In the genomic region with DNA sequence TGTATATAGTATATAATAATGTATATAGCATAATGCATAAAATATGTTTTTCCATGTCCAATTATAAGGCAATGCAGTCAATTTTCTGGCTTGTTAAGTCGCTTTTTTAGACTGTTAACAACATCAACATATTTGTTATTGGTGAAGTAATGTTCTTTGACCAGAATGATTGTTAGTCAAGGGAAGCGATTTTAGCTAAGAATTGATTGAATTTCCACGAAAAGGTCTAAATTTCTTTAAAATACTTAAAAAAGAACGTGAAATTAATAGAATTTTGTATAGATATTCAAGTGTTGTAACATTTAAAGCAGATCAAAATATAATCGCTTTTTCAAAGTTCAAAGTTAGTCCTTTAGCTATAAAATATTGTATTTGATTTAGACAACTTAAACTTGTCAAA, we compare ENCODE assay signal across 1 fruit fly cellular context.
TF ChIP-seq lines count a peak whose summit lies in the region.

No protein-coding gene starts in this region.

TF ChIP-seq in whole organism, embryonic, 481 proteins besides CTCF, POLR2A, EP300 and RAD21 (continued from another document):
- TF ChIP-seq mam (GFP tag; optimal IDR thresholded peaks at IDR 0.05; lab: Kevin White, UChicago) = no peak
- TF ChIP-seq CG3407 (GFP tag; optimal IDR thresholded peaks at IDR 0.05; lab: Kevin White, UChicago) = no peak
- TF ChIP-seq ttk (GFP tag; IDR thresholded peaks at IDR 0.05; lab: Robert Waterston, UW) = no peak
- TF ChIP-seq usp (GFP tag; optimal IDR thresholded peaks at IDR 0.05; lab: Kevin White, UChicago) = no peak
- TF ChIP-seq CG18764 (GFP tag; optimal IDR thresholded peaks at IDR 0.05; lab: Kevin White, UChicago) = no peak
- TF ChIP-seq Oli (tag; optimal IDR thresholded peaks at IDR 0.05; lab: Kevin White, UChicago) = peak; percentile 41
- TF ChIP-seq Rfx (GFP tag; IDR thresholded peaks at IDR 0.05; lab: Robert Waterston, UW) = no peak
- TF ChIP-seq vfl (GFP tag; optimal IDR thresholded peaks at IDR 0.05; lab: Kevin White, UChicago) = no peak
- no peak for TF ChIP-seq CG15479 (GFP tag; optimal IDR thresholded peaks at IDR 0.05; lab: Kevin White, UChicago)
- no peak for TF ChIP-seq unpg (GFP tag; optimal IDR thresholded peaks at IDR 0.05; lab: Kevin White, UChicago)
- TF ChIP-seq CrebB (tag; optimal IDR thresholded peaks at IDR 0.05; lab: Kevin White, UChicago) = no peak
- peak; percentile 32 for TF ChIP-seq nmo (GFP tag; optimal IDR thresholded peaks at IDR 0.05; lab: Kevin White, UChicago)
- no peak for TF ChIP-seq crol (GFP tag; IDR thresholded peaks at IDR 0.05; lab: Robert Waterston, UW)
- no peak for TF ChIP-seq zen2 (GFP tag; IDR thresholded peaks at IDR 0.05; lab: Robert Waterston, UW; ENCODE audit: partially characterized antibody)
- TF ChIP-seq toy (GFP tag; IDR thresholded peaks at IDR 0.05; lab: Robert Waterston, UW) = no peak
- no peak for TF ChIP-seq gcm (GFP tag; optimal IDR thresholded peaks at IDR 0.05; lab: Kevin White, UChicago)
- TF ChIP-seq tx (GFP tag; optimal IDR thresholded peaks at IDR 0.05; lab: Kevin White, UChicago) = no peak
- TF ChIP-seq ase (GFP tag; IDR thresholded peaks at IDR 0.05; lab: Robert Waterston, UW) = no peak
- no peak for TF ChIP-seq H2.0 (GFP tag; IDR thresholded peaks at IDR 0.05; lab: Robert Waterston, UW)
- TF ChIP-seq CG34376 (GFP tag; optimal IDR thresholded peaks at IDR 0.05; lab: Kevin White, UChicago) = no peak
- no peak for TF ChIP-seq Sry-δ (GFP tag; optimal IDR thresholded peaks at IDR 0.05; lab: Kevin White, UChicago)
- TF ChIP-seq CG18619 (GFP tag; optimal IDR thresholded peaks at IDR 0.05; lab: Kevin White, UChicago) = no peak
- no peak for TF ChIP-seq so (GFP tag; IDR thresholded peaks at IDR 0.05; lab: Robert Waterston, UW)
- no peak for TF ChIP-seq CG11696 (GFP tag; IDR thresholded peaks at IDR 0.05; lab: Robert Waterston, UW)
- no peak for TF ChIP-seq Nf-YC (tag; optimal IDR thresholded peaks at IDR 0.05; lab: Kevin White, UChicago)
- TF ChIP-seq Aef1 (GFP tag; IDR thresholded peaks at IDR 0.05; lab: Robert Waterston, UW) = no peak
- TF ChIP-seq aop (GFP tag; IDR thresholded peaks at IDR 0.05; lab: Robert Waterston, UW) = no peak
- TF ChIP-seq YL-1 (GFP tag; optimal IDR thresholded peaks at IDR 0.05; lab: Kevin White, UChicago) = no peak
- peak; percentile 35 for TF ChIP-seq phol (tag; optimal IDR thresholded peaks at IDR 0.05; lab: Kevin White, UChicago)
- TF ChIP-seq CG4282 (GFP tag; optimal IDR thresholded peaks at IDR 0.05; lab: Kevin White, UChicago) = no peak
- TF ChIP-seq fd96Cb (tag; optimal IDR thresholded peaks at IDR 0.05; lab: Kevin White, UChicago) = peak; percentile 12
- TF ChIP-seq CG2875 (GFP tag; optimal IDR thresholded peaks at IDR 0.05; lab: Kevin White, UChicago) = no peak
- TF ChIP-seq Ravus (GFP tag; IDR thresholded peaks at IDR 0.05; lab: Robert Waterston, UW) = no peak
- TF ChIP-seq CG2712 (tag; optimal IDR thresholded peaks at IDR 0.05; lab: Kevin White, UChicago) = peak; percentile 2
- no peak for TF ChIP-seq H15 (GFP tag; IDR thresholded peaks at IDR 0.05; lab: Robert Waterston, UW)
- TF ChIP-seq CG8359 (GFP tag; optimal IDR thresholded peaks at IDR 0.05; lab: Kevin White, UChicago; ENCODE audit: borderline replicate concordance) = no peak
- TF ChIP-seq CG12236 (GFP tag; optimal IDR thresholded peaks at IDR 0.05; lab: Kevin White, UChicago) = no peak
- TF ChIP-seq btn (GFP tag; optimal IDR thresholded peaks at IDR 0.05; lab: Kevin White, UChicago) = no peak
- no peak for TF ChIP-seq Vsx1 (GFP tag; optimal IDR thresholded peaks at IDR 0.05; lab: Kevin White, UChicago)
- no peak for TF ChIP-seq Ada2b (GFP tag; IDR thresholded peaks at IDR 0.05; lab: Robert Waterston, UW)
- TF ChIP-seq az2 (GFP tag; optimal IDR thresholded peaks at IDR 0.05; lab: Kevin White, UChicago) = peak; percentile 0
- TF ChIP-seq chinmo (GFP tag; IDR thresholded peaks at IDR 0.05; lab: Robert Waterston, UW; ENCODE audit: partially characterized antibody) = no peak
- TF ChIP-seq wor (GFP tag; IDR thresholded peaks at IDR 0.05; lab: Robert Waterston, UW) = no peak
- no peak for TF ChIP-seq CHES-1-like (GFP tag; optimal IDR thresholded peaks at IDR 0.05; lab: Kevin White, UChicago)
- peak; percentile 36 for TF ChIP-seq CoRest (tag; optimal IDR thresholded peaks at IDR 0.05; lab: Kevin White, UChicago)
- TF ChIP-seq tap (tag; optimal IDR thresholded peaks at IDR 0.05; lab: Kevin White, UChicago) = no peak
- TF ChIP-seq run (tag; optimal IDR thresholded peaks at IDR 0.05; lab: Kevin White, UChicago) = no peak
- TF ChIP-seq Tbp (GFP tag; optimal IDR thresholded peaks at IDR 0.05; lab: Kevin White, UChicago) = no peak
- no peak for TF ChIP-seq CG4617 (GFP tag; optimal IDR thresholded peaks at IDR 0.05; lab: Kevin White, UChicago; ENCODE audit: borderline replicate concordance)
- TF ChIP-seq CG33557 (GFP tag; optimal IDR thresholded peaks at IDR 0.05; lab: Kevin White, UChicago) = no peak
- no peak for TF ChIP-seq CG12769 (tag; optimal IDR thresholded peaks at IDR 0.05; lab: Kevin White, UChicago)
- TF ChIP-seq CG17568 (GFP tag; optimal IDR thresholded peaks at IDR 0.05; lab: Kevin White, UChicago) = no peak
- TF ChIP-seq CG12299 (tag; optimal IDR thresholded peaks at IDR 0.05; lab: Kevin White, UChicago) = no peak
- no peak for TF ChIP-seq sima (GFP tag; optimal IDR thresholded peaks at IDR 0.05; lab: Kevin White, UChicago)
- no peak for TF ChIP-seq vnd (GFP tag; IDR thresholded peaks at IDR 0.05; lab: Robert Waterston, UW; ENCODE audit: partially characterized antibody)
- TF ChIP-seq CG5180 (GFP tag; optimal IDR thresholded peaks at IDR 0.05; lab: Kevin White, UChicago) = no peak
- TF ChIP-seq gcm2 (GFP tag; optimal IDR thresholded peaks at IDR 0.05; lab: Kevin White, UChicago) = no peak
- peak; percentile 34; the same call in 1 of the 2 replicates for TF ChIP-seq CG31441 (GFP tag; IDR thresholded peaks at IDR 0.05; lab: Robert Waterston, UW)
- TF ChIP-seq CG4424 (GFP tag; optimal IDR thresholded peaks at IDR 0.05; lab: Kevin White, UChicago) = no peak
- TF ChIP-seq CG30020 (tag; optimal IDR thresholded peaks at IDR 0.05; lab: Kevin White, UChicago) = no peak
- TF ChIP-seq CG12155 (GFP tag; optimal IDR thresholded peaks at IDR 0.05; lab: Kevin White, UChicago) = no peak
- no peak for TF ChIP-seq corto (GFP tag; optimal IDR thresholded peaks at IDR 0.05; lab: Kevin White, UChicago)
- TF ChIP-seq Dll (GFP tag; IDR thresholded peaks at IDR 0.05; lab: Robert Waterston, UW; ENCODE audit: partially characterized antibody) = no peak
- peak; percentile 16 for TF ChIP-seq odd (GFP tag; optimal IDR thresholded peaks at IDR 0.05; lab: Kevin White, UChicago)
- TF ChIP-seq CG17186 (GFP tag; optimal IDR thresholded peaks at IDR 0.05; lab: Kevin White, UChicago) = no peak
- TF ChIP-seq ATbp (GFP tag; optimal IDR thresholded peaks at IDR 0.05; lab: Kevin White, UChicago) = no peak
- peak; percentile 8 for TF ChIP-seq grau (tag; optimal IDR thresholded peaks at IDR 0.05; lab: Kevin White, UChicago)
- TF ChIP-seq CG10543 (GFP tag; optimal IDR thresholded peaks at IDR 0.05; lab: Kevin White, UChicago) = no peak
- TF ChIP-seq CG14710 (tag; optimal IDR thresholded peaks at IDR 0.05; lab: Kevin White, UChicago) = peak; percentile 8
- TF ChIP-seq CG7786 (GFP tag; optimal IDR thresholded peaks at IDR 0.05; lab: Kevin White, UChicago) = no peak
- no peak for TF ChIP-seq disco-r (GFP tag; optimal IDR thresholded peaks at IDR 0.05; lab: Kevin White, UChicago)
- TF ChIP-seq Gug (GFP tag; IDR thresholded peaks at IDR 0.05; lab: Robert Waterston, UW) = no peak
- no peak for TF ChIP-seq CG32767 (GFP tag; IDR thresholded peaks at IDR 0.05; lab: Robert Waterston, UW)
- no peak for TF ChIP-seq ems (GFP tag; optimal IDR thresholded peaks at IDR 0.05; lab: Kevin White, UChicago)
- TF ChIP-seq tio (GFP tag; optimal IDR thresholded peaks at IDR 0.05; lab: Kevin White, UChicago) = peak; percentile 4
- no peak for TF ChIP-seq CG17328 (GFP tag; IDR thresholded peaks at IDR 0.05; lab: Robert Waterston, UW)
- TF ChIP-seq lmd (GFP tag; IDR thresholded peaks at IDR 0.05; lab: Robert Waterston, UW) = no peak
- no peak for TF ChIP-seq lilli (GFP tag; optimal IDR thresholded peaks at IDR 0.05; lab: Kevin White, UChicago)
- TF ChIP-seq CG2120 (GFP tag; optimal IDR thresholded peaks at IDR 0.05; lab: Kevin White, UChicago) = no peak
- no peak for TF ChIP-seq CG9817 (tag; optimal IDR thresholded peaks at IDR 0.05; lab: Kevin White, UChicago)
- no peak for TF ChIP-seq amos (GFP tag; IDR thresholded peaks at IDR 0.05; lab: Robert Waterston, UW; ENCODE audit: partially characterized antibody)
- no peak for TF ChIP-seq ERR (GFP tag; optimal IDR thresholded peaks at IDR 0.05; lab: Kevin White, UChicago)
- no peak for TF ChIP-seq Bgb (GFP tag; IDR thresholded peaks at IDR 0.05; lab: Robert Waterston, UW; ENCODE audit: partially characterized antibody)
- no peak for TF ChIP-seq NfI (GFP tag; optimal IDR thresholded peaks at IDR 0.05; lab: Kevin White, UChicago)
- no peak for TF ChIP-seq CG10462 (GFP tag; optimal IDR thresholded peaks at IDR 0.05; lab: Kevin White, UChicago)
- TF ChIP-seq sc (optimal IDR thresholded peaks at IDR 0.05; lab: Kevin White, UChicago) = no peak
- TF ChIP-seq sc (GFP tag; optimal IDR thresholded peaks at IDR 0.05; lab: Kevin White, UChicago) = peak; percentile 2
- TF ChIP-seq CG15514 (GFP tag; optimal IDR thresholded peaks at IDR 0.05; lab: Kevin White, UChicago) = no peak
- no peak for TF ChIP-seq kah (GFP tag; optimal IDR thresholded peaks at IDR 0.05; lab: Kevin White, UChicago)
- TF ChIP-seq luna (GFP tag; optimal IDR thresholded peaks at IDR 0.05; lab: Kevin White, UChicago) = no peak
- TF ChIP-seq CG11504 (tag; optimal IDR thresholded peaks at IDR 0.05; lab: Kevin White, UChicago) = peak; percentile 30
- peak; percentile 59 for TF ChIP-seq CG7556 (GFP tag; optimal IDR thresholded peaks at IDR 0.05; lab: Kevin White, UChicago)
- no peak for TF ChIP-seq dati (GFP tag; IDR thresholded peaks at IDR 0.05; lab: Robert Waterston, UW)
- no peak for TF ChIP-seq NC2β (GFP tag; optimal IDR thresholded peaks at IDR 0.05; lab: Kevin White, UChicago)
- TF ChIP-seq Fer2 (tag; optimal IDR thresholded peaks at IDR 0.05; lab: Kevin White, UChicago) = no peak
- no peak for TF ChIP-seq CG2199 (GFP tag; IDR thresholded peaks at IDR 0.05; lab: Robert Waterston, UW)
- TF ChIP-seq CG16813 (GFP tag; IDR thresholded peaks at IDR 0.05; lab: Robert Waterston, UW; ENCODE audit: partially characterized antibody) = no peak
- TF ChIP-seq trem (tag; optimal IDR thresholded peaks at IDR 0.05; lab: Kevin White, UChicago) = no peak
- no peak for TF ChIP-seq tgo (GFP tag; IDR thresholded peaks at IDR 0.05; lab: Robert Waterston, UW)
- TF ChIP-seq CG11560 (tag; IDR thresholded peaks at IDR 0.05; lab: Robert Waterston, UW) = no peak
- TF ChIP-seq CG9727 (GFP tag; optimal IDR thresholded peaks at IDR 0.05; lab: Kevin White, UChicago) = peak; percentile 31
- no peak for TF ChIP-seq CG17612 (GFP tag; IDR thresholded peaks at IDR 0.05; lab: Robert Waterston, UW)
- no peak for TF ChIP-seq al (GFP tag; IDR thresholded peaks at IDR 0.05; lab: Robert Waterston, UW)
- no peak for TF ChIP-seq CG3163 (GFP tag; optimal IDR thresholded peaks at IDR 0.05; lab: Kevin White, UChicago)
- no peak for TF ChIP-seq gro (GFP tag; optimal IDR thresholded peaks at IDR 0.05; lab: Kevin White, UChicago)
- TF ChIP-seq exex (tag; optimal IDR thresholded peaks at IDR 0.05; lab: Kevin White, UChicago) = no peak
- TF ChIP-seq CG3281 (GFP tag; optimal IDR thresholded peaks at IDR 0.05; lab: Kevin White, UChicago) = peak; percentile 37
- TF ChIP-seq tin (GFP tag; optimal IDR thresholded peaks at IDR 0.05; lab: Kevin White, UChicago) = no peak
- no peak for TF ChIP-seq CG12391 (tag; optimal IDR thresholded peaks at IDR 0.05; lab: Kevin White, UChicago)
- no peak for TF ChIP-seq CG4360 (GFP tag; IDR thresholded peaks at IDR 0.05; lab: Robert Waterston, UW)
